Fruit fly (Drosophila melanogaster) whole organism, prepupa: Measurements from ENCODE around the gene Pp1alpha-96A.
A peak's percentile ranks its signal among the peaks of the same experiment; 100 is the strongest.

ENCODE experiments used
- Blimp-1 ChIP-seq: fragments of 200-800 bp; sonication (Bioruptor generic); optimal IDR thresholded peaks from 3 replicates; lab custom pipeline; 2017; ENCODE audit warnings: missing biosample characterization, missing genetic modification characterization, mild to moderate bottlenecking, moderate library complexity, missing genetic modification reagents
- CG10631 ChIP-seq: fragments of 200-800 bp; sonication (Bioruptor generic); optimal IDR thresholded peaks from 2 replicates; lab custom pipeline; 2016; ENCODE audit warnings: missing biosample characterization, missing genetic modification characterization
- CG10669 ChIP-seq: fragments of 200-800 bp; sonication (Bioruptor generic); optimal IDR thresholded peaks from 3 replicates; lab custom pipeline; 2018; ENCODE audit warnings: missing biosample characterization, mild to moderate bottlenecking, missing genetic modification characterization, moderate library complexity
- CG11294 ChIP-seq: fragments of 200-800 bp; sonication (Bioruptor generic); IDR thresholded peaks from 2 replicates; pipeline ENCODE4 v1.3.6; 2022; ENCODE audit warnings: missing biosample characterization, missing genetic modification characterization
- CG11762 ChIP-seq: fragments of 200-800 bp; sonication (Bioruptor generic); optimal IDR thresholded peaks from 3 replicates; lab custom pipeline; 2016; ENCODE audit warnings: missing biosample characterization, missing genetic modification characterization; ENCODE audit not compliant: insufficient read depth
- CG15336 ChIP-seq: fragments of 200-800 bp; sonication (Bioruptor generic); IDR thresholded peaks from 2 replicates; pipeline ENCODE4 v1.3.6; 2022; ENCODE audit warnings: missing biosample characterization, missing genetic modification characterization
- CG1621 ChIP-seq: fragments of 200-800 bp; sonication (Bioruptor generic); optimal IDR thresholded peaks from 3 replicates; lab custom pipeline; 2018; ENCODE audit warnings: missing biosample characterization, mild to moderate bottlenecking, missing genetic modification characterization
- CG16779 ChIP-seq: fragments of 200-800 bp; sonication (Bioruptor generic); optimal IDR thresholded peaks from 3 replicates; lab custom pipeline; 2017; ENCODE audit warnings: missing biosample characterization, mild to moderate bottlenecking, missing genetic modification characterization
- CG3032 ChIP-seq: fragments of 200-800 bp; optimal IDR thresholded peaks from 2 replicates; lab custom pipeline; 2019; ENCODE audit warnings: missing biosample characterization, mild to moderate bottlenecking, missing genetic modification characterization, moderate library complexity
- CG31627 ChIP-seq: fragments of 200-800 bp; sonication (Bioruptor generic); optimal IDR thresholded peaks from 3 replicates; lab custom pipeline; 2016; ENCODE audit warnings: missing biosample characterization, missing genetic modification characterization
- CG32006 ChIP-seq: fragments of 200-800 bp; sonication (Bioruptor generic); optimal IDR thresholded peaks from 3 replicates; lab custom pipeline; 2017; ENCODE audit warnings: missing biosample characterization, mild to moderate bottlenecking, missing genetic modification characterization
- CG34406 ChIP-seq: fragments of 200-800 bp; sonication (Bioruptor generic); optimal IDR thresholded peaks from 3 replicates; lab custom pipeline; 2016; ENCODE audit warnings: missing biosample characterization, missing genetic modification characterization
- CG3919 ChIP-seq: fragments of 200-800 bp; sonication (Bioruptor generic); optimal IDR thresholded peaks from 3 replicates; lab custom pipeline; 2016; ENCODE audit warnings: missing biosample characterization, missing genetic modification characterization
- CG4318 ChIP-seq: fragments of 200-800 bp; sonication (Bioruptor generic); optimal IDR thresholded peaks from 3 replicates; lab custom pipeline; 2017; ENCODE audit warnings: missing biosample characterization, mild to moderate bottlenecking, missing genetic modification characterization
- CG6163 ChIP-seq: fragments of 200-800 bp; sonication (Bioruptor generic); IDR thresholded peaks from 3 replicates; pipeline ENCODE4 v1.3.6; 2022; ENCODE audit warnings: missing biosample characterization, missing genetic modification characterization
- CG6792 ChIP-seq: fragments of 200-800 bp; sonication (Bioruptor generic); optimal IDR thresholded peaks from 3 replicates; lab custom pipeline; 2016; ENCODE audit warnings: missing biosample characterization, missing genetic modification characterization
- CG6808 ChIP-seq: fragments of 200-800 bp; sonication (Bioruptor generic); optimal IDR thresholded peaks from 3 replicates; lab custom pipeline; 2017; ENCODE audit warnings: missing biosample characterization, missing genetic modification characterization, mild to moderate bottlenecking, moderate library complexity, missing genetic modification reagents
- CG6854 ChIP-seq: fragments of 200-800 bp; sonication (Bioruptor generic); optimal IDR thresholded peaks from 2 replicates; lab custom pipeline; 2017; ENCODE audit warnings: missing biosample characterization, mild to moderate bottlenecking, missing genetic modification characterization
- CG7368 ChIP-seq: fragments of 200-800 bp; sonication (Bioruptor generic); optimal IDR thresholded peaks from 3 replicates; lab custom pipeline; 2016; ENCODE audit warnings: missing biosample characterization, missing genetic modification characterization
- CG8119 ChIP-seq: fragments of 200-800 bp; sonication (Bioruptor generic); IDR thresholded peaks from 3 replicates; pipeline ENCODE4 v1.3.6; 2022; ENCODE audit warnings: missing biosample characterization, missing genetic modification characterization
- CG8319 ChIP-seq: fragments of 200-800 bp; sonication (Bioruptor generic); optimal IDR thresholded peaks from 3 replicates; lab custom pipeline; 2016; ENCODE audit warnings: missing biosample characterization, missing genetic modification characterization
- CG8632 ChIP-seq: fragments of 200-800 bp; sonication (Bioruptor generic); optimal IDR thresholded peaks from 3 replicates; lab custom pipeline; 2016; ENCODE audit warnings: missing biosample characterization, missing genetic modification characterization
- Eip75B ChIP-seq: fragments of 200-800 bp; sonication (Bioruptor generic); optimal IDR thresholded peaks from 3 replicates; lab custom pipeline; 2016; ENCODE audit warnings: missing biosample characterization, missing genetic modification characterization
- Eip78C ChIP-seq: fragments of 200-800 bp; sonication (Bioruptor generic); peaks from one replicate; lab custom pipeline; 2016; ENCODE audit warnings: missing biosample characterization, missing genetic modification characterization
- Eip93F ChIP-seq: fragments of 200-800 bp; sonication (Bioruptor generic); optimal IDR thresholded peaks from 2 replicates; lab custom pipeline; 2016; ENCODE audit warnings: missing biosample characterization, mild to moderate bottlenecking, missing genetic modification characterization
- Ets21C ChIP-seq: fragments of 200-800 bp; sonication (Bioruptor generic); optimal IDR thresholded peaks from 3 replicates; lab custom pipeline; 2016; ENCODE audit warnings: missing biosample characterization, missing genetic modification characterization
- Ets96B ChIP-seq: fragments of 200-800 bp; optimal IDR thresholded peaks from 2 replicates; lab custom pipeline; 2019; ENCODE audit warnings: missing biosample characterization, mild to moderate bottlenecking, missing genetic modification characterization, moderate library complexity
- Gug ChIP-seq: fragments of 200-800 bp; sonication (Bioruptor generic); IDR thresholded peaks from 2 replicates; pipeline ENCODE4 v1.3.6; 2022; ENCODE audit warnings: missing biosample characterization, missing genetic modification characterization
- Hr39 ChIP-seq: fragments of 200-800 bp; sonication (Bioruptor generic); optimal IDR thresholded peaks from 2 replicates; lab custom pipeline; 2016; ENCODE audit warnings: missing biosample characterization, missing genetic modification characterization
- Hr4 ChIP-seq: fragments of 200-800 bp; sonication (Bioruptor generic); optimal IDR thresholded peaks from 3 replicates; lab custom pipeline; 2016; ENCODE audit warnings: missing biosample characterization, missing genetic modification characterization
- Lpt ChIP-seq: fragments of 200-800 bp; sonication (Bioruptor generic); optimal IDR thresholded peaks from 3 replicates; lab custom pipeline; 2016; ENCODE audit warnings: missing biosample characterization, missing genetic modification characterization
- OdsH ChIP-seq: fragments of 200-800 bp; sonication (Bioruptor generic); optimal IDR thresholded peaks from 3 replicates; lab custom pipeline; 2016; ENCODE audit warnings: missing biosample characterization, missing genetic modification characterization
- Smox ChIP-seq: fragments of 200-800 bp; sonication (Bioruptor generic); optimal IDR thresholded peaks from 3 replicates; lab custom pipeline; 2016; ENCODE audit warnings: missing biosample characterization, missing genetic modification characterization
- Sox102F ChIP-seq: fragments of 200-800 bp; sonication (Bioruptor generic); optimal IDR thresholded peaks from 2 replicates; lab custom pipeline; 2016; ENCODE audit warnings: missing biosample characterization, mild to moderate bottlenecking, missing genetic modification characterization
- Sox14 ChIP-seq: fragments of 200-800 bp; sonication (Bioruptor generic); optimal IDR thresholded peaks from 3 replicates; lab custom pipeline; 2016; ENCODE audit warnings: missing biosample characterization, missing genetic modification characterization
- achi ChIP-seq: fragments of 200-800 bp; sonication (Bioruptor generic); optimal IDR thresholded peaks from 3 replicates; lab custom pipeline; 2016; ENCODE audit warnings: missing biosample characterization, missing genetic modification characterization
- acj6 ChIP-seq: fragments of 200-800 bp; sonication (Bioruptor generic); optimal IDR thresholded peaks from 3 replicates; lab custom pipeline; 2016; ENCODE audit warnings: missing biosample characterization, missing genetic modification characterization
- cyc ChIP-seq: fragments of 200-800 bp; sonication (Bioruptor generic); optimal IDR thresholded peaks from 3 replicates; lab custom pipeline; 2016; ENCODE audit warnings: missing biosample characterization, missing genetic modification characterization
- dsx ChIP-seq: fragments of 200-800 bp; optimal IDR thresholded peaks from 3 replicates; lab custom pipeline; 2019; ENCODE audit warnings: missing biosample characterization, mild to moderate bottlenecking, missing genetic modification characterization, moderate library complexity; ENCODE audit not compliant: poor library complexity, severe bottlenecking
- eg ChIP-seq: fragments of 200-800 bp; sonication (Bioruptor generic); IDR thresholded peaks from 3 replicates; pipeline ENCODE4 v1.3.6; 2022; ENCODE audit warnings: missing biosample characterization, missing genetic modification characterization
- esn ChIP-seq: fragments of 200-800 bp; sonication (Bioruptor generic); optimal IDR thresholded peaks from 2 replicates; lab custom pipeline; 2016; ENCODE audit warnings: missing biosample characterization, mild to moderate bottlenecking, missing genetic modification characterization, moderate library complexity
- fd59A ChIP-seq: fragments of 200-800 bp; sonication (Bioruptor generic); optimal IDR thresholded peaks from 2 replicates; lab custom pipeline; 2017; ENCODE audit warnings: missing biosample characterization, mild to moderate bottlenecking, missing genetic modification characterization, missing genetic modification reagents
- fkh ChIP-seq: fragments of 200-800 bp; sonication (Bioruptor generic); optimal IDR thresholded peaks from 3 replicates; lab custom pipeline; 2017; ENCODE audit warnings: missing biosample characterization, mild to moderate bottlenecking, missing genetic modification characterization, moderate library complexity
- lz ChIP-seq: fragments of 200-800 bp; sonication (Bioruptor generic); optimal IDR thresholded peaks from 3 replicates; lab custom pipeline; 2016; ENCODE audit warnings: missing biosample characterization, missing genetic modification characterization
- net ChIP-seq: fragments of 200-800 bp; sonication (Bioruptor generic); optimal IDR thresholded peaks from 3 replicates; lab custom pipeline; 2016; ENCODE audit warnings: missing biosample characterization, missing genetic modification characterization
- pdm3 ChIP-seq: fragments of 200-800 bp; sonication (Bioruptor generic); optimal IDR thresholded peaks from 3 replicates; lab custom pipeline; 2016; ENCODE audit warnings: missing biosample characterization, missing genetic modification characterization
- salr ChIP-seq, 2 experiments: fragments of 200-800 bp; sonication (Bioruptor generic); optimal IDR thresholded peaks; 3 replicates each; lab custom pipeline; 2016 to 2018; ENCODE audit warnings: missing biosample characterization in 2 of 2, missing genetic modification characterization in 2 of 2, mild to moderate bottlenecking in 1 of 2
- spab ChIP-seq: fragments of 200-800 bp; sonication (Bioruptor generic); optimal IDR thresholded peaks from 2 replicates; lab custom pipeline; 2017; ENCODE audit warnings: missing biosample characterization, mild to moderate bottlenecking, missing genetic modification characterization, missing genetic modification reagents
- ss ChIP-seq, 2 experiments: fragments of 200-800 bp; sonication (Bioruptor generic); optimal IDR thresholded peaks; 2 replicates in 1 of 2; 3 replicates in 1 of 2; lab custom pipeline; 2017 to 2018; ENCODE audit warnings: mild to moderate bottlenecking in 2 of 2, missing biosample characterization in 2 of 2, missing genetic modification characterization in 2 of 2, moderate library complexity in 1 of 2
- svp ChIP-seq: fragments of 200-800 bp; sonication (Bioruptor generic); peaks from one replicate; lab custom pipeline; 2016; ENCODE audit warnings: missing biosample characterization, missing genetic modification characterization
- topi ChIP-seq: fragments of 200-800 bp; sonication (Bioruptor generic); optimal IDR thresholded peaks from 3 replicates; lab custom pipeline; 2016; ENCODE audit warnings: missing biosample characterization, missing genetic modification characterization
- vri ChIP-seq: fragments of 200-800 bp; sonication (Bioruptor generic); optimal IDR thresholded peaks from 3 replicates; lab custom pipeline; 2016; ENCODE audit warnings: missing biosample characterization, mild to moderate bottlenecking, missing genetic modification characterization

The Pp1alpha-96A gene

dm6 chr3R:24496084-24496483 is 22.0 kb upstream of the Pp1alpha-96A start:
- TF ChIP-seq salr (GFP tag; optimal IDR thresholded peaks at IDR 0.05; lab: Kevin White, UChicago) (peak; percentile 20 to 35), Eip78C (GFP tag; lab: Kevin White, UChicago) (peak; percentile 79), Hr4 (GFP tag; lab: Kevin White, UChicago) (peak; percentile 25), OdsH (peak; percentile 49), CG3032 (tag; lab: Kevin White, UChicago) (no peak), Lpt (no peak), Eip93F (GFP tag; lab: Kevin White, UChicago) (no peak), CG8319 (GFP tag; lab: Kevin White, UChicago) (peak; percentile 6), CG7368 (GFP tag; lab: Kevin White, UChicago) (peak; percentile 30), Smox (GFP tag; lab: Kevin White, UChicago) (peak; percentile 36), CG1621 (tag; lab: Kevin White, UChicago) (peak; percentile 48), dsx (GFP tag; lab: Kevin White, UChicago) (peak; percentile 24), fkh (GFP tag; lab: Kevin White, UChicago) (no peak), lz (GFP tag; lab: Kevin White, UChicago) (peak; percentile 40), Sox14 (GFP tag; lab: Kevin White, UChicago) (peak; percentile 29), CG6854 (no peak), CG16779 (tag; lab: Kevin White, UChicago) (peak; percentile 19), Ets96B (tag; lab: Kevin White, UChicago) (no peak), CG10631 (GFP tag; lab: Kevin White, UChicago) (peak; percentile 45), CG31627 (GFP tag; lab: Kevin White, UChicago) (peak; percentile 52), svp (GFP tag; lab: Kevin White, UChicago) (peak; percentile 71), CG6792 (peak; percentile 48), vri (GFP tag; lab: Kevin White, UChicago) (no peak), Hr39 (GFP tag; lab: Kevin White, UChicago) (peak; percentile 43), fd59A (peak; percentile 48), CG10669 (GFP tag; lab: Kevin White, UChicago) (peak; percentile 54), CG34406 (GFP tag; lab: Kevin White, UChicago) (peak; percentile 34), ss (GFP tag; optimal IDR thresholded peaks at IDR 0.05; lab: Kevin White, UChicago) (peak in 1 of 2 experiments; percentile 55), pdm3 (GFP tag; lab: Kevin White, UChicago) (peak; percentile 47), Blimp-1 (GFP tag; lab: Kevin White, UChicago) (no peak), CG11294 (GFP tag; lab: Robert Waterston, UW) (no peak), acj6 (GFP tag; lab: Kevin White, UChicago) (peak; percentile 55), Gug (GFP tag; lab: Robert Waterston, UW) (no peak), Eip75B (peak; percentile 44), cyc (peak; percentile 48), achi (GFP tag; lab: Kevin White, UChicago) (peak; percentile 51), CG3919 (GFP tag; lab: Kevin White, UChicago) (peak; percentile 61), esn (no peak), CG6808 (GFP tag; lab: Kevin White, UChicago) (peak; percentile 45), spab (GFP tag; lab: Kevin White, UChicago) (peak; percentile 50), CG8119 (GFP tag; lab: Robert Waterston, UW) (peak; percentile 44; the same call in 1 of the 3 replicates), CG15336 (peak; percentile 38; the same call in 1 of the 2 replicates), eg (GFP tag; lab: Robert Waterston, UW) (peak; percentile 56; the same call in 1 of the 3 replicates), CG4318 (GFP tag; lab: Kevin White, UChicago) (no peak), topi (GFP tag; lab: Kevin White, UChicago) (peak; percentile 51), CG8632 (GFP tag; lab: Kevin White, UChicago) (peak; percentile 36), CG32006 (peak; percentile 44), CG11762 (GFP tag; lab: Kevin White, UChicago) (no peak), Ets21C (GFP tag; lab: Kevin White, UChicago) (peak; percentile 22), CG6163 (GFP tag; lab: Robert Waterston, UW) (no peak), Sox102F (GFP tag; lab: Kevin White, UChicago) (no peak), net (peak; percentile 23)
